Worm (Caenorhabditis elegans): ENCODE results near the gene pxn-2.

- TF ChIP-seq mes-4 (tag; optimal IDR thresholded peaks at IDR 0.05) (no peak), K11D2.4 (GFP tag; IDR thresholded peaks at IDR 0.05) (no peak), F49E8.2 (tag; optimal IDR thresholded peaks at IDR 0.05; ENCODE audit: insufficient read depth) (no peak), hrde-1 (tag; optimal IDR thresholded peaks at IDR 0.05; ENCODE audit: borderline replicate concordance) (no peak), egl-44 (GFP tag; IDR thresholded peaks at IDR 0.05) (no peak), mcd-1 (GFP tag; IDR thresholded peaks at IDR 0.05) (no peak), bed-2 (GFP tag; IDR thresholded peaks at IDR 0.05) (no peak), mxl-1 (tag; optimal IDR thresholded peaks at IDR 0.05) (no peak), tlf-1 (GFP tag; optimal IDR thresholded peaks at IDR 0.05) (no peak), akir-1 (GFP tag; optimal IDR thresholded peaks at IDR 0.05) (no peak), cebp-1 (GFP tag; IDR thresholded peaks at IDR 0.05) (no peak), cebp-1 (tag; optimal IDR thresholded peaks at IDR 0.05) (no peak), lin-54 (GFP tag; optimal IDR thresholded peaks at IDR 0.05) (no peak), nhr-90 (tag; optimal IDR thresholded peaks at IDR 0.05) (no peak), tbp1 (GFP tag; optimal IDR thresholded peaks at IDR 0.05) (no peak)
Measured at ce11 chrX:11014394-11015280, 35.6 kb upstream of the pxn-2 start.

All from whole organism, young adult.